Fruit fly (Drosophila melanogaster) whole organism, embryonic: ENCODE results near the gene HP5.

Experiments
- Bteb2 ChIP-seq: fragments of 200-800 bp; sonication (Bioruptor generic); optimal IDR thresholded peaks from 2 replicates; lab custom pipeline; 2016; ENCODE audit warnings: missing biosample characterization, missing genetic modification characterization
- CG10565 ChIP-seq: fragments of 200-800 bp; sonication (Bioruptor generic); optimal IDR thresholded peaks from 3 replicates; lab custom pipeline; 2016; ENCODE audit warnings: missing biosample characterization, mild to moderate bottlenecking, missing genetic modification characterization
- CG11504 ChIP-seq: fragments of 200-800 bp; sonication (Bioruptor generic); optimal IDR thresholded peaks from 3 replicates; lab custom pipeline; 2019; ENCODE audit warnings: missing biosample characterization, mild to moderate bottlenecking, missing genetic modification characterization, moderate library complexity
- CG12104 ChIP-seq: fragments of 200-800 bp; sonication (Bioruptor generic); optimal IDR thresholded peaks from 3 replicates; lab custom pipeline; 2016; ENCODE audit warnings: missing biosample characterization, missing genetic modification characterization
- CG15269 ChIP-seq: fragments of 200-800 bp; sonication (Bioruptor generic); optimal IDR thresholded peaks from 2 replicates; lab custom pipeline; 2018; ENCODE audit warnings: missing biosample characterization, mild to moderate bottlenecking, missing genetic modification characterization, moderate library complexity
- CG17568 ChIP-seq: fragments of 200-800 bp; sonication (Bioruptor generic); optimal IDR thresholded peaks from 2 replicates; lab custom pipeline; 2018; ENCODE audit warnings: missing biosample characterization, mild to moderate bottlenecking, missing genetic modification characterization, moderate library complexity
- CG17612 ChIP-seq: fragments of 200-800 bp; sonication (Bioruptor generic); IDR thresholded peaks from 2 replicates; pipeline ENCODE4 v1.3.6; 2022; ENCODE audit warnings: missing biosample characterization, missing genetic modification characterization
- CG1792 ChIP-seq: fragments of 200-800 bp; sonication (Bioruptor generic); optimal IDR thresholded peaks from 2 replicates; lab custom pipeline; 2016; ENCODE audit warnings: missing biosample characterization, missing genetic modification characterization
- CG18011 ChIP-seq: fragments of 200-800 bp; sonication (Bioruptor generic); optimal IDR thresholded peaks from 2 replicates; lab custom pipeline; 2017; ENCODE audit warnings: missing biosample characterization, missing genetic modification characterization, mild to moderate bottlenecking, moderate library complexity, missing genotype
- CG33213 ChIP-seq: fragments of 200-800 bp; sonication (Bioruptor generic); optimal IDR thresholded peaks from 3 replicates; lab custom pipeline; 2016; ENCODE audit warnings: missing biosample characterization, missing genetic modification characterization
- CG34224 ChIP-seq: fragments of 200-800 bp; sonication (Bioruptor generic); IDR thresholded peaks from 3 replicates; pipeline ENCODE4 v1.3.6; 2022; ENCODE audit warnings: missing biosample characterization, missing genetic modification characterization; ENCODE audit not compliant: partially characterized antibody
- CG4820 ChIP-seq: fragments of 200-800 bp; sonication (Bioruptor generic); optimal IDR thresholded peaks from 3 replicates; lab custom pipeline; 2016; ENCODE audit warnings: missing biosample characterization, missing genetic modification characterization
- CG6791 ChIP-seq: fragments of 200-800 bp; sonication (Bioruptor generic); IDR thresholded peaks from 3 replicates; pipeline ENCODE4 v1.3.6; 2022; ENCODE audit warnings: missing biosample characterization, missing genetic modification characterization; ENCODE audit not compliant: partially characterized antibody
- CG8924 ChIP-seq: fragments of 200-800 bp; optimal IDR thresholded peaks from 3 replicates; lab custom pipeline; 2019; ENCODE audit warnings: missing biosample characterization, mild to moderate bottlenecking, missing genetic modification characterization, moderate library complexity
- CHES-1-like ChIP-seq: fragments of 200-800 bp; sonication (Bioruptor generic); optimal IDR thresholded peaks from 2 replicates; lab custom pipeline; 2016; ENCODE audit warnings: missing biosample characterization, missing genetic modification characterization
- Dfd ChIP-seq, 2 experiments: fragments of >200 bp; optimal IDR thresholded peaks; 2 replicates each; lab custom pipeline; 2017; ENCODE audit warnings: missing biosample characterization in 2 of 2, missing genetic modification characterization in 2 of 2
- E2f1 ChIP-seq: fragments of 200-800 bp; sonication (Bioruptor generic); IDR thresholded peaks from 2 replicates; pipeline ENCODE4 v1.3.6; 2022; ENCODE audit warnings: missing biosample characterization, missing genetic modification characterization
- Eip74EF ChIP-seq, 2 experiments: fragments of 200-800 bp in 1 of 2; fragments of >200 bp in 1 of 2; sonication (Bioruptor generic) in 1 of 2; optimal IDR thresholded peaks; 2 replicates each; lab custom pipeline; 2017 to 2019; ENCODE audit warnings: missing biosample characterization in 2 of 2, missing genetic modification characterization in 2 of 2, mild to moderate bottlenecking in 1 of 2, moderate library complexity in 1 of 2
- GATAe ChIP-seq: fragments of 200-800 bp; sonication (Bioruptor generic); conservative IDR thresholded peaks from 2 replicates; pipeline ENCODE4 v1.3.6; 2022; ENCODE audit warnings: missing biosample characterization, missing genetic modification characterization
- HLH54F ChIP-seq: fragments of 200-800 bp; sonication (Bioruptor generic); optimal IDR thresholded peaks from 3 replicates; lab custom pipeline; 2016; ENCODE audit warnings: missing biosample characterization, missing genetic modification characterization
- HmgZ ChIP-seq: fragments of 200-800 bp; sonication (Bioruptor generic); optimal IDR thresholded peaks from 2 replicates; lab custom pipeline; 2018; ENCODE audit warnings: missing biosample characterization, mild to moderate bottlenecking, missing genetic modification characterization
- Hmx ChIP-seq: fragments of 200-800 bp; sonication (Bioruptor generic); optimal IDR thresholded peaks from 2 replicates; lab custom pipeline; 2016; ENCODE audit warnings: missing biosample characterization, missing genetic modification characterization
- NFAT ChIP-seq: fragments of 200-800 bp; sonication (Bioruptor generic); IDR thresholded peaks from 2 replicates; pipeline ENCODE4 v1.3.6; 2022; ENCODE audit warnings: missing biosample characterization, missing genetic modification characterization
- Pdp1 ChIP-seq, 2 experiments: fragments of 200-800 bp; sonication (Bioruptor generic); optimal IDR thresholded peaks; 3 replicates each; lab custom pipeline; 2016; ENCODE audit warnings: missing biosample characterization in 2 of 2, missing genetic modification characterization in 2 of 2, mild to moderate bottlenecking in 1 of 2, moderate library complexity in 1 of 2
- Rfx ChIP-seq: fragments of 200-800 bp; sonication (Bioruptor generic); IDR thresholded peaks from 2 replicates; pipeline ENCODE4 v1.3.6; 2022; ENCODE audit warnings: missing biosample characterization, missing genetic modification characterization
- Rx ChIP-seq: fragments of 200-800 bp; sonication (Bioruptor generic); IDR thresholded peaks from 2 replicates; pipeline ENCODE4 v1.3.6; 2022; ENCODE audit warnings: missing biosample characterization, missing genetic modification characterization
- Spps ChIP-seq: fragments of 200-800 bp; sonication (Bioruptor generic); optimal IDR thresholded peaks from 2 replicates; lab custom pipeline; 2018; ENCODE audit warnings: missing biosample characterization, mild to moderate bottlenecking, missing genetic modification characterization
- Tbp ChIP-seq: fragments of >200 bp; optimal IDR thresholded peaks from 2 replicates; lab custom pipeline; 2018; ENCODE audit warnings: missing biosample characterization, missing genetic modification characterization
- Trl ChIP-seq, 3 experiments: fragments of >200 bp in 2 of 3; fragments of 200-800 bp in 1 of 3; sonication (Bioruptor generic) in 1 of 3; optimal IDR thresholded peaks; 2 replicates in 1 of 3; 3 replicates in 2 of 3; lab custom pipeline; 2016 to 2017; ENCODE audit warnings: missing biosample characterization in 1 of 3, missing genetic modification characterization in 1 of 3
- YL-1 ChIP-seq: fragments of 200-800 bp; sonication (Bioruptor generic); optimal IDR thresholded peaks from 3 replicates; lab custom pipeline; 2017; ENCODE audit warnings: missing biosample characterization, mild to moderate bottlenecking, missing genetic modification characterization
- ac ChIP-seq: fragments of 200-800 bp; sonication (Bioruptor generic); optimal IDR thresholded peaks from 3 replicates; lab custom pipeline; 2017; ENCODE audit warnings: missing biosample characterization, mild to moderate bottlenecking, missing genetic modification characterization
- amos ChIP-seq: fragments of 200-800 bp; sonication (Bioruptor generic); IDR thresholded peaks from 2 replicates; pipeline ENCODE4 v1.3.6; 2022; ENCODE audit warnings: missing biosample characterization, missing genetic modification characterization; ENCODE audit not compliant: partially characterized antibody
- bigmax ChIP-seq: fragments of 200-800 bp; sonication (Bioruptor generic); optimal IDR thresholded peaks from 2 replicates; lab custom pipeline; 2018; ENCODE audit warnings: missing biosample characterization, mild to moderate bottlenecking, missing genetic modification characterization
- ci ChIP-seq: fragments of 200-800 bp; sonication (Bioruptor generic); IDR thresholded peaks from 3 replicates; pipeline ENCODE4 v1.3.6; 2022; ENCODE audit warnings: missing biosample characterization, missing genetic modification characterization
- corto ChIP-seq: fragments of 200-800 bp; sonication (Bioruptor generic); optimal IDR thresholded peaks from 2 replicates; lab custom pipeline; 2016; ENCODE audit warnings: missing biosample characterization, mild to moderate bottlenecking, missing genetic modification characterization, moderate library complexity
- cwo ChIP-seq: fragments of 200-800 bp; sonication (Bioruptor generic); optimal IDR thresholded peaks from 3 replicates; lab custom pipeline; 2017; ENCODE audit warnings: missing biosample characterization, missing genetic modification characterization, mild to moderate bottlenecking, moderate library complexity, missing genetic modification reagents
- dmrt11E ChIP-seq: fragments of 200-800 bp; sonication (Bioruptor generic); optimal IDR thresholded peaks from 3 replicates; lab custom pipeline; 2018; ENCODE audit warnings: missing biosample characterization, mild to moderate bottlenecking, missing genetic modification characterization, moderate library complexity
- gem ChIP-seq: fragments of 200-800 bp; sonication (Bioruptor generic); optimal IDR thresholded peaks from 2 replicates; lab custom pipeline; 2019; ENCODE audit warnings: missing biosample characterization, mild to moderate bottlenecking, missing genetic modification characterization, moderate library complexity
- lbe ChIP-seq: fragments of 200-800 bp; sonication (Bioruptor generic); optimal IDR thresholded peaks from 2 replicates; lab custom pipeline; 2016; ENCODE audit warnings: missing biosample characterization, mild to moderate bottlenecking, missing genetic modification characterization
- otp ChIP-seq: fragments of 200-800 bp; sonication (Bioruptor generic); IDR thresholded peaks from 3 replicates; pipeline ENCODE4, ENCODE4 v1.3.6; 2022; ENCODE audit warnings: missing biosample characterization, missing genetic modification characterization
- pan ChIP-seq, 4 experiments: fragments of >200 bp in 3 of 4; fragments of 200-800 bp in 1 of 4; sonication (Bioruptor generic) in 1 of 4; optimal IDR thresholded peaks in 3 of 4; IDR thresholded peaks in 1 of 4; 2 replicates each; pipeline versions ENCODE4 v1.3.6 to Lab custom; 2017 to 2022; ENCODE audit warnings: missing biosample characterization in 2 of 4, missing genetic modification characterization in 2 of 4, mixed read lengths in 1 of 4
- peb ChIP-seq: fragments of 200-800 bp; sonication (Bioruptor generic); IDR thresholded peaks from 2 replicates; pipeline ENCODE4 v1.3.6; 2022; ENCODE audit warnings: missing biosample characterization, missing genetic modification characterization
- pho ChIP-seq: fragments of 200-800 bp; sonication (Bioruptor generic); optimal IDR thresholded peaks from 2 replicates; lab custom pipeline; 2016; ENCODE audit warnings: missing biosample characterization, missing genetic modification characterization
- sens ChIP-seq: fragments of 200-800 bp; sonication (Bioruptor generic); peaks from one replicate; lab custom pipeline; 2016; ENCODE audit warnings: missing biosample characterization, missing genetic modification characterization
- slbo ChIP-seq: fragments of 200-800 bp; sonication (Bioruptor generic); IDR thresholded peaks from 2 replicates; pipeline ENCODE4 v1.3.6; 2022; ENCODE audit warnings: missing biosample characterization, missing genetic modification characterization
- so ChIP-seq: fragments of 200-800 bp; sonication (Bioruptor generic); IDR thresholded peaks from 3 replicates; pipeline ENCODE4 v1.3.6; 2022; ENCODE audit warnings: missing biosample characterization, missing genetic modification characterization
- twi ChIP-seq: fragments of 200-800 bp; optimal IDR thresholded peaks from 2 replicates; lab custom pipeline; 2019; ENCODE audit warnings: missing biosample characterization, mild to moderate bottlenecking, missing genetic modification characterization, moderate library complexity
- usp ChIP-seq: fragments of >200 bp; optimal IDR thresholded peaks from 2 replicates; lab custom pipeline; 2017; ENCODE audit warnings: missing biosample characterization, missing genetic modification characterization

Gene HP5

dm6 chrX:11449476-11450119, 5.0 kb upstream of the HP5 start (continued):
- TF ChIP-seq pan (optimal IDR thresholded peaks at IDR 0.05; lab: Kevin White, UChicago) = no peak
- TF ChIP-seq pan (GFP tag; optimal IDR thresholded peaks at IDR 0.05 in 1 of 2, IDR thresholded peaks at IDR 0.05 in 1 of 2) = peak in 1 of 2 experiments; percentile 91
- no peak for TF ChIP-seq Tbp (GFP tag; lab: Kevin White, UChicago)
- TF ChIP-seq Eip74EF (GFP tag; optimal IDR thresholded peaks at IDR 0.05; lab: Kevin White, UChicago) = peak in 1 of 2 experiments; percentile 67
- no peak for TF ChIP-seq CG10565 (GFP tag; lab: Kevin White, UChicago)
- TF ChIP-seq Spps (tag; lab: Kevin White, UChicago) = peak; percentile 33
- TF ChIP-seq so = peak; percentile 92
- peak; percentile 86 for TF ChIP-seq CHES-1-like (GFP tag; lab: Kevin White, UChicago)
- peak; percentile 86 for TF ChIP-seq gem (tag; lab: Kevin White, UChicago)
- TF ChIP-seq peb (GFP tag; lab: Robert Waterston, UW) = peak; percentile 69
- TF ChIP-seq YL-1 (GFP tag; lab: Kevin White, UChicago) = peak; percentile 13
- TF ChIP-seq CG1792 (GFP tag; lab: Kevin White, UChicago) = peak; percentile 84

dm6 chrX:11450406-11450805, 4.2 kb upstream of the HP5 start:
- TF ChIP-seq CG12104 (GFP tag; lab: Kevin White, UChicago) (no peak), CG17568 (GFP tag; lab: Kevin White, UChicago) (no peak), otp (no peak), CG17612 (no peak), amos (GFP tag; lab: Robert Waterston, UW) (no peak), slbo (GFP tag; lab: Robert Waterston, UW) (no peak), sens (peak; percentile 74), usp (GFP tag; lab: Kevin White, UChicago) (no peak), HmgZ (tag; lab: Kevin White, UChicago) (no peak), Pdp1 (GFP tag; optimal IDR thresholded peaks at IDR 0.05; lab: Kevin White, UChicago) (no peak), ac (GFP tag; lab: Kevin White, UChicago) (no peak), HLH54F (GFP tag; lab: Kevin White, UChicago) (no peak), ci (peak; percentile 41; the same call in 1 of the 3 replicates), CG11504 (tag; lab: Kevin White, UChicago) (peak; percentile 37), Hmx (GFP tag; lab: Kevin White, UChicago) (no peak), twi (no peak), CG18011 (GFP tag; lab: Kevin White, UChicago) (no peak), lbe (GFP tag; lab: Kevin White, UChicago) (no peak), cwo (GFP tag; lab: Kevin White, UChicago) (no peak), CG4820 (GFP tag; lab: Kevin White, UChicago) (no peak), Dfd (GFP tag; optimal IDR thresholded peaks at IDR 0.05; lab: Kevin White, UChicago) (no peak), NFAT (GFP tag; lab: Robert Waterston, UW) (no peak), Rfx (GFP tag; lab: Robert Waterston, UW) (peak; percentile 37), corto (GFP tag; lab: Kevin White, UChicago) (no peak), CG33213 (GFP tag; lab: Kevin White, UChicago) (no peak), E2f1 (no peak), Rx (no peak), dmrt11E (tag; lab: Kevin White, UChicago) (no peak), CG6791 (GFP tag; lab: Robert Waterston, UW) (no peak), CG34224 (GFP tag; lab: Robert Waterston, UW) (no peak), CHES-1-like (GFP tag; lab: Kevin White, UChicago) (no peak), bigmax (GFP tag; lab: Kevin White, UChicago) (no peak), pho (GFP tag; lab: Kevin White, UChicago) (no peak), CG8924 (tag; lab: Kevin White, UChicago) (no peak), GATAe (GFP tag; lab: Robert Waterston, UW) (no peak), Bteb2 (no peak), CG15269 (tag; lab: Kevin White, UChicago) (peak; percentile 33), Trl (optimal IDR thresholded peaks at IDR 0.05; lab: Kevin White, UChicago) (no peak), Trl (GFP tag; optimal IDR thresholded peaks at IDR 0.05; lab: Kevin White, UChicago) (no peak)
